Worm (Caenorhabditis elegans) whole organism, L3 larva: ENCODE measurements around the gene C33F10.1.

Source experiments
- R02D3.7 ChIP-seq: fragments of 150-350 bp; optimal IDR thresholded peaks from 2 replicates; lab custom pipeline; 2014; ENCODE audit warnings: missing biosample characterization, missing genetic modification characterization
- ZK546.5 ChIP-seq: sonication (generic microtip); optimal IDR thresholded peaks from 2 replicates; lab custom pipeline; 2017; ENCODE audit warnings: missing biosample characterization, missing genetic modification characterization
- egl-27 ChIP-seq: sonication (generic microtip); optimal IDR thresholded peaks from 4 replicates; lab custom pipeline; 2017; ENCODE audit warnings: missing biosample characterization, missing genetic modification reagents, missing genetic modification characterization
- nhr-25 ChIP-seq: sonication (generic microtip); optimal IDR thresholded peaks from 2 replicates; lab custom pipeline; 2017; ENCODE audit warnings: missing biosample characterization, missing genetic modification characterization
- nhr-28 ChIP-seq: fragments of 150-350 bp; optimal IDR thresholded peaks from 2 replicates; lab custom pipeline; 2014; ENCODE audit warnings: missing biosample characterization, missing genetic modification characterization
- nhr-76 ChIP-seq: fragments of 150-350 bp; sonication (generic microtip); optimal IDR thresholded peaks from 5 replicates; lab custom pipeline; 2014; ENCODE audit warnings: missing biosample characterization, missing genetic modification characterization
- ztf-11 ChIP-seq: fragments of 150-350 bp; optimal IDR thresholded peaks from 2 replicates; lab custom pipeline; 2014; ENCODE audit warnings: missing biosample characterization, missing genetic modification characterization

- TF ChIP-seq ZK546.5 (no peak), nhr-76 (no peak), ztf-11 (tag; lab: Kevin White, UChicago) (no peak), R02D3.7 (tag; lab: Kevin White, UChicago) (no peak), nhr-25 (tag; lab: Kevin White, UChicago) (no peak), nhr-28 (tag; lab: Kevin White, UChicago) (no peak), egl-27 (tag; lab: Kevin White, UChicago) (no peak)
These were observed 23.1 kb downstream of the C33F10.1 start, which contains the start of gene F11G11.5 for ce11 chrII:4857873-4858364.
